Fruit fly (Drosophila melanogaster) whole organism, wandering third instar larva: ENCODE results near the gene CG15011.

ENCODE experiments used
- GATAd ChIP-seq: sonication (Bioruptor generic); optimal IDR thresholded peaks from 2 replicates; lab custom pipeline; 2016; ENCODE audit warnings: missing biosample characterization, missing genetic modification characterization
- Hr83 ChIP-seq: fragments of 200-300 bp; sonication (Bioruptor generic); optimal IDR thresholded peaks from 2 replicates; lab custom pipeline; 2016; ENCODE audit warnings: missing biosample characterization, mild to moderate bottlenecking, missing genetic modification characterization, moderate library complexity; ENCODE audit not compliant: poor library complexity, severe bottlenecking
- Myc ChIP-seq: fragments of >200 bp; optimal IDR thresholded peaks from 2 replicates; lab custom pipeline; 2017
- dsf ChIP-seq: sonication (Bioruptor generic); optimal IDR thresholded peaks from 2 replicates; lab custom pipeline; 2016; ENCODE audit warnings: missing biosample characterization, missing genetic modification characterization, borderline replicate concordance
- tai ChIP-seq: sonication (Bioruptor generic); optimal IDR thresholded peaks from 2 replicates; lab custom pipeline; 2016; ENCODE audit warnings: missing biosample characterization, missing genetic modification characterization

DNA sequence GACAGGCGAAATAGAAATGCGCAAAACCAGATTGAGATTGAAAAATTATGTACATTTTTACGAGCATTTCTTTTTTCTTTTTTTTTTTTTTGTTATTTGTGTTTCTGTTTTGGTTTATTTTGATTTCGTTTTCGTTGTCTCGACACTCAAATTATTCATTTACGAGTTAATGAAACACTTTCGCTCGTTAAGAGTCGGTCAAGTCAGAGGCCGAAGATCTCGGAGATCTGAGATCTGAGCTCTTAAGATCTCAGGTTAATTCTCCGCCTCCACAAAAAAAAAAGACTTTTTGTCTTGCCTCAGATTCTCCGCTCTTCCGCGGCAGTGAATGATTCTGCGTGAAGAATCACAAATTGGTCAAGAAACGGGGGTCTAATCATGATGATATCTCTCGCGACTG, 6.9 kb upstream of the CG15011 start:
- no peak for TF ChIP-seq GATAd (GFP tag; lab: Kevin White, UChicago)
- TF ChIP-seq Hr83 (GFP tag; lab: Kevin White, UChicago): no peak
- no peak for TF ChIP-seq tai (GFP tag; lab: Kevin White, UChicago)
- TF ChIP-seq dsf (GFP tag; lab: Kevin White, UChicago): no peak
- TF ChIP-seq Myc (lab: Kevin White, UChicago): no peak
